Fruit fly (Drosophila melanogaster) whole organism, adult: ENCODE results near the gene Rpn11.

Source experiments
- CG11617 ChIP-seq: fragments of 200-800 bp; sonication (Bioruptor generic); optimal IDR thresholded peaks from 2 replicates; lab custom pipeline; 2017; ENCODE audit warnings: mild to moderate bottlenecking, missing biosample characterization, missing genetic modification reagents, missing genetic modification characterization
- CG12768 ChIP-seq: fragments of 200-800 bp; sonication (Bioruptor generic); optimal IDR thresholded peaks from 2 replicates; lab custom pipeline; 2017; ENCODE audit warnings: missing biosample characterization, missing genetic modification characterization, mild to moderate bottlenecking, moderate library complexity, missing genetic modification reagents
- CG14711 ChIP-seq: fragments of 200-800 bp; sonication (Bioruptor generic); optimal IDR thresholded peaks from 2 replicates; lab custom pipeline; 2018; ENCODE audit warnings: missing biosample characterization, mild to moderate bottlenecking, missing genetic modification characterization, moderate library complexity
- CG1620 ChIP-seq: fragments of 200-800 bp; sonication (Bioruptor generic); optimal IDR thresholded peaks from 2 replicates; lab custom pipeline; 2016; ENCODE audit warnings: missing biosample characterization, missing genetic modification characterization
- CG33017 ChIP-seq: fragments of 200-800 bp; sonication (Bioruptor generic); optimal IDR thresholded peaks from 2 replicates; lab custom pipeline; 2018; ENCODE audit warnings: missing biosample characterization, mild to moderate bottlenecking, missing genetic modification characterization, moderate library complexity
- CG5204 ChIP-seq: fragments of 200-800 bp; sonication (Bioruptor generic); optimal IDR thresholded peaks from 2 replicates; lab custom pipeline; 2016; ENCODE audit warnings: missing biosample characterization, missing genetic modification characterization
- CG7045 ChIP-seq: fragments of 200-800 bp; sonication (Bioruptor generic); optimal IDR thresholded peaks from 2 replicates; lab custom pipeline; 2017; ENCODE audit warnings: missing biosample characterization, mild to moderate bottlenecking, missing genetic modification characterization
- CG7101 ChIP-seq: fragments of 200-800 bp; sonication (Bioruptor generic); optimal IDR thresholded peaks from 2 replicates; lab custom pipeline; 2018; ENCODE audit warnings: missing biosample characterization, mild to moderate bottlenecking, missing genetic modification characterization, moderate library complexity
- Clk ChIP-seq: fragments of 200-800 bp; sonication (Bioruptor generic); optimal IDR thresholded peaks from 2 replicates; lab custom pipeline; 2017; ENCODE audit warnings: missing biosample characterization, missing genetic modification characterization
- Crg-1 ChIP-seq: fragments of 200-800 bp; sonication (Bioruptor generic); optimal IDR thresholded peaks from 2 replicates; lab custom pipeline; 2016; ENCODE audit warnings: missing biosample characterization, missing genetic modification characterization
- Hr96 ChIP-seq: fragments of 200-800 bp; sonication (Bioruptor generic); optimal IDR thresholded peaks from 2 replicates; lab custom pipeline; 2016; ENCODE audit warnings: missing biosample characterization, missing genetic modification characterization
- Mnt ChIP-seq: fragments of 200-800 bp; sonication (Bioruptor generic); optimal IDR thresholded peaks from 2 replicates; lab custom pipeline; 2016; ENCODE audit warnings: missing biosample characterization, mild to moderate bottlenecking, missing genetic modification characterization
- bab1 ChIP-seq: fragments of 200-800 bp; sonication (Bioruptor generic); optimal IDR thresholded peaks from 3 replicates; lab custom pipeline; 2019; ENCODE audit warnings: missing biosample characterization, mild to moderate bottlenecking, missing genetic modification characterization, moderate library complexity
- cic ChIP-seq: fragments of 200-800 bp; sonication (Bioruptor generic); optimal IDR thresholded peaks from 2 replicates; lab custom pipeline; 2017; ENCODE audit warnings: missing biosample characterization, mild to moderate bottlenecking, missing genetic modification characterization, moderate library complexity
- cnc ChIP-seq, 2 experiments: fragments of >200 bp; optimal IDR thresholded peaks; 2 replicates each; lab custom pipeline; 2017
- kay ChIP-seq: fragments of 200-800 bp; sonication (Bioruptor generic); peaks from one replicate; lab custom pipeline; 2016; ENCODE audit warnings: missing biosample characterization, missing genetic modification characterization, borderline replicate concordance
- ovo ChIP-seq: fragments of 200-800 bp; sonication (Bioruptor generic); optimal IDR thresholded peaks from 2 replicates; lab custom pipeline; 2016; ENCODE audit warnings: missing biosample characterization, missing genetic modification characterization
- pad ChIP-seq: fragments of 200-800 bp; sonication (Bioruptor generic); optimal IDR thresholded peaks from 3 replicates; lab custom pipeline; 2017; ENCODE audit warnings: missing biosample characterization, missing genetic modification characterization, mild to moderate bottlenecking, moderate library complexity, missing genetic modification reagents
- tj ChIP-seq: fragments of 200-800 bp; sonication (Bioruptor generic); optimal IDR thresholded peaks from 3 replicates; lab custom pipeline; 2017; ENCODE audit warnings: missing biosample characterization, mild to moderate bottlenecking, missing genetic modification characterization, moderate library complexity
- toe ChIP-seq: fragments of 200-800 bp; sonication (Bioruptor generic); optimal IDR thresholded peaks from 2 replicates; lab custom pipeline; 2016; ENCODE audit warnings: missing biosample characterization, missing genetic modification characterization

The Rpn11 gene

dm6 chr2L:5055528-5055927 is 4.1 kb downstream of the Rpn11 start:
- TF ChIP-seq ovo (GFP tag; lab: Kevin White, UChicago) (no peak), CG1620 (GFP tag; lab: Kevin White, UChicago) (no peak), cic (GFP tag; lab: Kevin White, UChicago) (peak; percentile 1)

- peak; percentile 28 for TF ChIP-seq CG7101 (tag; lab: Kevin White, UChicago)
- TF ChIP-seq Clk (GFP tag; lab: Kevin White, UChicago), result no peak
- peak; percentile 82 for TF ChIP-seq ovo (GFP tag; lab: Kevin White, UChicago)
- TF ChIP-seq Crg-1 (GFP tag; lab: Kevin White, UChicago), result peak; percentile 35
- no peak for TF ChIP-seq CG7045
- TF ChIP-seq CG33017 (tag; lab: Kevin White, UChicago), result no peak
- peak; percentile 40 for TF ChIP-seq CG1620 (GFP tag; lab: Kevin White, UChicago)
- no peak for TF ChIP-seq CG12768 (GFP tag; lab: Kevin White, UChicago)
- TF ChIP-seq CG5204 (GFP tag; lab: Kevin White, UChicago), result no peak
- TF ChIP-seq CG14711 (tag; lab: Kevin White, UChicago), result peak; percentile 2
- TF ChIP-seq Hr96 (GFP tag; lab: Kevin White, UChicago), result no peak
- peak; percentile 40 for TF ChIP-seq bab1 (GFP tag; lab: Kevin White, UChicago)
- TF ChIP-seq cnc (optimal IDR thresholded peaks at IDR 0.05; lab: Kevin White, UChicago), result no peak
- no peak for TF ChIP-seq tj
- peak; percentile 10 for TF ChIP-seq Mnt
- TF ChIP-seq toe (GFP tag; lab: Kevin White, UChicago), result no peak
- peak; percentile 4 for TF ChIP-seq pad (GFP tag; lab: Kevin White, UChicago)
- no peak for TF ChIP-seq CG11617
- peak; percentile 59 for TF ChIP-seq cic (GFP tag; lab: Kevin White, UChicago)
- TF ChIP-seq kay, result no peak
Measured at dm6 chr2L:5054953-5055352, 4.6 kb downstream of the Rpn11 start, which contains the start of the genes CG14036 and His3.3A. TSS of gene CG14036 (minus strand) at chr2L:5055016. TSS of gene His3.3A (plus strand) at chr2L:5055058.

- TF ChIP-seq pad (GFP tag; lab: Kevin White, UChicago), result no peak
Measured at dm6 chr2L:5052994-5053393, 6.6 kb downstream of the Rpn11 start, which contains the start of gene eIF3h. TSS of gene eIF3h (minus strand) at chr2L:5053094.

- TF ChIP-seq CG11617 (peak; percentile 86), Clk (GFP tag; lab: Kevin White, UChicago) (peak; percentile 67), cnc (optimal IDR thresholded peaks at IDR 0.05; lab: Kevin White, UChicago) (no peak), bab1 (GFP tag; lab: Kevin White, UChicago) (peak; percentile 80), tj (peak; percentile 83), CG14711 (tag; lab: Kevin White, UChicago) (peak; percentile 66), Hr96 (GFP tag; lab: Kevin White, UChicago) (peak; percentile 79), CG1620 (GFP tag; lab: Kevin White, UChicago) (peak; percentile 94), CG7101 (tag; lab: Kevin White, UChicago) (peak; percentile 86), CG5204 (GFP tag; lab: Kevin White, UChicago) (no peak), Crg-1 (GFP tag; lab: Kevin White, UChicago) (peak; percentile 97), toe (GFP tag; lab: Kevin White, UChicago) (no peak), cic (GFP tag; lab: Kevin White, UChicago) (peak; percentile 89), Mnt (peak; percentile 98), CG7045 (peak; percentile 77), pad (GFP tag; lab: Kevin White, UChicago) (peak; percentile 88), ovo (GFP tag; lab: Kevin White, UChicago) (peak; percentile 83), kay (no peak), CG12768 (GFP tag; lab: Kevin White, UChicago) (peak; percentile 91), CG33017 (tag; lab: Kevin White, UChicago) (peak; percentile 82)
Measured at dm6 chr2L:5052367-5052914, 7.1 kb downstream of the Rpn11 start, which contains the start of gene senju. TSS of gene senju (plus strand) at chr2L:5052843.

dm6 chr2L:5050825-5051224 is 8.8 kb downstream of the Rpn11 start, which contains the start of gene CG9121:
TSS of gene CG9121 (minus strand) at chr2L:5051062.
- TF ChIP-seq cic (GFP tag; lab: Kevin White, UChicago) (no peak), CG14711 (tag; lab: Kevin White, UChicago) (no peak), toe (GFP tag; lab: Kevin White, UChicago) (no peak), CG11617 (no peak), tj (no peak), CG12768 (GFP tag; lab: Kevin White, UChicago) (no peak), CG33017 (tag; lab: Kevin White, UChicago) (no peak), Clk (GFP tag; lab: Kevin White, UChicago) (no peak), CG5204 (GFP tag; lab: Kevin White, UChicago) (no peak), CG7101 (tag; lab: Kevin White, UChicago) (no peak)

DNA sequence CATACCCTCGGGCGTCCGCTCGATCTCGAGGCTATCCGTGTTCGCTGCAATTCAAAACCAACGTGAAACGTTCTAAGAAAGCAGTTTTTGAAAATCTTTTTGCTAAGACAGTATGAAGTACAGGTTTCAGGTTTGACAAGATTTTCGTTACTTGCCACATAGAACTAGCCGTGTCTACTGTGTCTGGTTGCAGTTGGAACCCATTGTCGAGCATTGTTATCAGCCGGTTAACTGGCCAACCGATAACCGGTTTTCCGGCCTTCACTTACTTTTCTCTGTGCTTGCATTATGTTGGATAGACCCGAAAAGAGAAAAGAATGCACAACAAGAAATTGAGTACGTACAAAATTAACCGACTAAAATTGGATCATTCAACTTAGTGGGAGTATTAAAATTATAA is 9.6 kb downstream of the Rpn11 start:
- TF ChIP-seq CG11617, result no peak
- TF ChIP-seq pad (GFP tag; lab: Kevin White, UChicago), result no peak
- no peak for TF ChIP-seq CG7101 (tag; lab: Kevin White, UChicago)
- TF ChIP-seq CG5204 (GFP tag; lab: Kevin White, UChicago), result no peak
- TF ChIP-seq bab1 (GFP tag; lab: Kevin White, UChicago), result no peak
- TF ChIP-seq CG33017 (tag; lab: Kevin White, UChicago), result no peak
- no peak for TF ChIP-seq kay
